Fruit fly (Drosophila melanogaster) whole organism, embryonic: Measurements from ENCODE around the gene lok.

Source experiments
- ATbp ChIP-seq: fragments of 200-800 bp; sonication (Bioruptor generic); optimal IDR thresholded peaks from 2 replicates; lab custom pipeline; 2017; ENCODE audit warnings: missing biosample characterization, mild to moderate bottlenecking, missing genetic modification characterization, missing genetic modification reagents
- Atf-2 ChIP-seq: fragments of 200-800 bp; sonication (Bioruptor generic); optimal IDR thresholded peaks from 2 replicates; lab custom pipeline; 2016; ENCODE audit warnings: missing biosample characterization, missing genetic modification characterization
- CG10462 ChIP-seq: fragments of 200-800 bp; sonication (Bioruptor generic); optimal IDR thresholded peaks from 2 replicates; lab custom pipeline; 2016; ENCODE audit warnings: missing biosample characterization, missing genetic modification characterization
- CG11696 ChIP-seq: fragments of 200-800 bp; sonication (Bioruptor generic); IDR thresholded peaks from 2 replicates; pipeline ENCODE4 v1.3.6; 2022; ENCODE audit warnings: missing biosample characterization, missing genetic modification characterization
- CG1233 ChIP-seq: fragments of 200-800 bp; sonication (Bioruptor generic); optimal IDR thresholded peaks from 4 replicates; lab custom pipeline; 2018; ENCODE audit warnings: missing biosample characterization, mild to moderate bottlenecking, missing genetic modification characterization
- CG12659 ChIP-seq: fragments of 200-800 bp; sonication (Bioruptor generic); optimal IDR thresholded peaks from 3 replicates; lab custom pipeline; 2017; ENCODE audit warnings: mild to moderate bottlenecking, missing biosample characterization, missing genetic modification reagents, missing genetic modification characterization
- CG13894 ChIP-seq: fragments of 200-800 bp; sonication (Bioruptor generic); optimal IDR thresholded peaks from 3 replicates; lab custom pipeline; 2018; ENCODE audit warnings: missing biosample characterization, mild to moderate bottlenecking, missing genetic modification characterization, moderate library complexity
- CG14014 ChIP-seq: fragments of 200-800 bp; sonication (Bioruptor generic); IDR thresholded peaks from 2 replicates; pipeline ENCODE4 v1.3.6; 2022; ENCODE audit warnings: missing biosample characterization, missing genetic modification characterization
- CG14050 ChIP-seq: fragments of 200-800 bp; sonication (Bioruptor generic); IDR thresholded peaks from 3 replicates; pipeline ENCODE4 v1.3.6; 2022; ENCODE audit warnings: missing biosample characterization, missing genetic modification characterization
- CG17912 ChIP-seq: fragments of 200-800 bp; sonication (Bioruptor generic); optimal IDR thresholded peaks from 2 replicates; lab custom pipeline; 2018; ENCODE audit warnings: missing biosample characterization, mild to moderate bottlenecking, missing genetic modification characterization
- CG2129 ChIP-seq: fragments of 200-800 bp; sonication (Bioruptor generic); IDR thresholded peaks from 2 replicates; pipeline ENCODE4 v1.3.6; 2022; ENCODE audit warnings: missing biosample characterization, missing genetic modification characterization; ENCODE audit not compliant: partially characterized antibody
- CG3065 ChIP-seq: fragments of 200-800 bp; sonication (Bioruptor generic); optimal IDR thresholded peaks from 2 replicates; lab custom pipeline; 2016; ENCODE audit warnings: missing biosample characterization, missing genetic modification characterization
- CG31224 ChIP-seq: fragments of 200-800 bp; sonication (Bioruptor generic); IDR thresholded peaks from 2 replicates; pipeline ENCODE4 v1.3.6; 2022; ENCODE audit warnings: missing biosample characterization, missing genetic modification characterization
- CG32772 ChIP-seq: fragments of 200-800 bp; sonication (Bioruptor generic); IDR thresholded peaks from 2 replicates; pipeline ENCODE4 v1.3.6; 2022; ENCODE audit warnings: missing biosample characterization, missing genetic modification characterization
- CG3847 ChIP-seq: fragments of 200-800 bp; sonication (Bioruptor generic); IDR thresholded peaks from 2 replicates; pipeline ENCODE4 v1.3.6; 2022; ENCODE audit warnings: missing biosample characterization, missing genetic modification characterization
- CG6689 ChIP-seq: fragments of 200-800 bp; sonication (Bioruptor generic); IDR thresholded peaks from 2 replicates; pipeline ENCODE4 v1.3.6; 2022; ENCODE audit warnings: missing biosample characterization, missing genetic modification characterization
- CG6854 ChIP-seq: fragments of 200-800 bp; sonication (Bioruptor generic); optimal IDR thresholded peaks from 3 replicates; lab custom pipeline; 2017; ENCODE audit warnings: missing biosample characterization, mild to moderate bottlenecking, missing genetic modification characterization
- CG7745 ChIP-seq: fragments of 200-800 bp; sonication (Bioruptor generic); optimal IDR thresholded peaks from 2 replicates; lab custom pipeline; 2018; ENCODE audit warnings: missing biosample characterization, mild to moderate bottlenecking, missing genetic modification characterization, moderate library complexity
- Dek ChIP-seq: fragments of 200-800 bp; sonication (Bioruptor generic); optimal IDR thresholded peaks from 3 replicates; lab custom pipeline; 2019; ENCODE audit warnings: missing biosample characterization, mild to moderate bottlenecking, missing genetic modification characterization, moderate library complexity
- Dip2 ChIP-seq: fragments of 200-800 bp; sonication (Bioruptor generic); IDR thresholded peaks from 2 replicates; pipeline ENCODE4 v1.3.6; 2022; ENCODE audit warnings: missing biosample characterization, missing genetic modification characterization
- E2f1 ChIP-seq: fragments of 200-800 bp; sonication (Bioruptor generic); IDR thresholded peaks from 2 replicates; pipeline ENCODE4 v1.3.6; 2022; ENCODE audit warnings: missing biosample characterization, missing genetic modification characterization
- E2f2 ChIP-seq: fragments of 200-800 bp; sonication (Bioruptor generic); IDR thresholded peaks from 2 replicates; pipeline ENCODE4 v1.3.6; 2022; ENCODE audit warnings: missing biosample characterization, missing genetic modification characterization
- ERR ChIP-seq: fragments of 200-800 bp; sonication (Bioruptor generic); optimal IDR thresholded peaks from 2 replicates; lab custom pipeline; 2016; ENCODE audit warnings: missing biosample characterization, missing genetic modification characterization
- Fer3 ChIP-seq: fragments of 200-800 bp; sonication (Bioruptor generic); optimal IDR thresholded peaks from 2 replicates; lab custom pipeline; 2018; ENCODE audit warnings: missing biosample characterization, mild to moderate bottlenecking, missing genetic modification characterization, moderate library complexity
- Hr51 ChIP-seq, 2 experiments: fragments of 200-800 bp; sonication (Bioruptor generic); optimal IDR thresholded peaks; 2 replicates in 1 of 2; 3 replicates in 1 of 2; lab custom pipeline; 2016 to 2018; ENCODE audit warnings: missing biosample characterization in 2 of 2, missing genetic modification characterization in 2 of 2, mild to moderate bottlenecking in 1 of 2, moderate library complexity in 1 of 2
- Max ChIP-seq: fragments of 200-800 bp; sonication (Bioruptor generic); optimal IDR thresholded peaks from 2 replicates; lab custom pipeline; 2016; ENCODE audit warnings: missing biosample characterization, mild to moderate bottlenecking, missing genetic modification characterization
- Neu2 ChIP-seq: fragments of 200-800 bp; sonication (Bioruptor generic); optimal IDR thresholded peaks from 3 replicates; lab custom pipeline; 2016; ENCODE audit warnings: missing biosample characterization, missing genetic modification characterization, borderline replicate concordance
- Pdp1 ChIP-seq, 2 experiments: fragments of 200-800 bp; sonication (Bioruptor generic); optimal IDR thresholded peaks; 3 replicates each; lab custom pipeline; 2016; ENCODE audit warnings: missing biosample characterization in 2 of 2, missing genetic modification characterization in 2 of 2, mild to moderate bottlenecking in 1 of 2, moderate library complexity in 1 of 2
- Sry-δ ChIP-seq: fragments of 200-800 bp; sonication (Bioruptor generic); optimal IDR thresholded peaks from 2 replicates; lab custom pipeline; 2016; ENCODE audit warnings: missing biosample characterization, missing genetic modification characterization
- YL-1 ChIP-seq: fragments of 200-800 bp; sonication (Bioruptor generic); optimal IDR thresholded peaks from 3 replicates; lab custom pipeline; 2017; ENCODE audit warnings: missing biosample characterization, mild to moderate bottlenecking, missing genetic modification characterization
- amos ChIP-seq: fragments of 200-800 bp; sonication (Bioruptor generic); IDR thresholded peaks from 2 replicates; pipeline ENCODE4 v1.3.6; 2022; ENCODE audit warnings: missing biosample characterization, missing genetic modification characterization; ENCODE audit not compliant: partially characterized antibody
- crc ChIP-seq: fragments of 200-800 bp; sonication (Bioruptor generic); optimal IDR thresholded peaks from 2 replicates; lab custom pipeline; 2016; ENCODE audit warnings: missing biosample characterization, missing genetic modification characterization
- ftz-f1 ChIP-seq: fragments of 200-800 bp; sonication (Bioruptor generic); optimal IDR thresholded peaks from 2 replicates; lab custom pipeline; 2016; ENCODE audit warnings: missing biosample characterization, missing genetic modification characterization
- gcm2 ChIP-seq: fragments of 200-800 bp; sonication (Bioruptor generic); optimal IDR thresholded peaks from 2 replicates; lab custom pipeline; 2016; ENCODE audit warnings: missing biosample characterization, missing genetic modification characterization
- hkb ChIP-seq, 2 experiments: fragments of 200-800 bp in 1 of 2; fragments of >200 bp in 1 of 2; sonication (Bioruptor generic) in 1 of 2; IDR thresholded peaks in 1 of 2; optimal IDR thresholded peaks in 1 of 2; 2 replicates each; pipeline versions ENCODE4 v1.3.6 to Lab custom; 2017 to 2022; ENCODE audit warnings: missing biosample characterization in 1 of 2, missing genetic modification characterization in 1 of 2
- hth ChIP-seq: fragments of >200 bp; optimal IDR thresholded peaks from 2 replicates; lab custom pipeline; 2017; ENCODE audit warnings: inconsistent platforms
- ind ChIP-seq: fragments of 200-800 bp; sonication (Bioruptor generic); optimal IDR thresholded peaks from 3 replicates; lab custom pipeline; 2016; ENCODE audit warnings: missing biosample characterization, missing genetic modification characterization
- jing ChIP-seq: fragments of 200-800 bp; sonication (Bioruptor generic); optimal IDR thresholded peaks from 2 replicates; lab custom pipeline; 2018; ENCODE audit warnings: missing biosample characterization, mild to moderate bottlenecking, missing genetic modification characterization
- nau ChIP-seq: fragments of 200-800 bp; sonication (Bioruptor generic); optimal IDR thresholded peaks from 3 replicates; lab custom pipeline; 2017; ENCODE audit warnings: missing biosample characterization, mild to moderate bottlenecking, missing genetic modification characterization, missing genetic modification reagents
- org-1 ChIP-seq: fragments of 200-800 bp; sonication (Bioruptor generic); optimal IDR thresholded peaks from 2 replicates; lab custom pipeline; 2017; ENCODE audit warnings: missing biosample characterization, missing genetic modification characterization
- sens ChIP-seq: fragments of 200-800 bp; sonication (Bioruptor generic); peaks from one replicate; lab custom pipeline; 2016; ENCODE audit warnings: missing biosample characterization, missing genetic modification characterization
- sima ChIP-seq: fragments of 200-800 bp; sonication (Bioruptor generic); optimal IDR thresholded peaks from 2 replicates; lab custom pipeline; 2016; ENCODE audit warnings: missing biosample characterization, missing genetic modification characterization
- stc ChIP-seq: fragments of 200-800 bp; sonication (Bioruptor generic); IDR thresholded peaks from 2 replicates; pipeline ENCODE4 v1.3.6; 2022; ENCODE audit warnings: missing biosample characterization, missing genetic modification characterization
- tll ChIP-seq, 2 experiments: fragments of 200-800 bp in 1 of 2; fragments of >200 bp in 1 of 2; sonication (Bioruptor generic) in 1 of 2; optimal IDR thresholded peaks; 2 replicates each; lab custom pipeline; 2017 to 2019; ENCODE audit warnings: missing biosample characterization in 2 of 2, missing genetic modification characterization in 2 of 2, mild to moderate bottlenecking in 1 of 2, moderate library complexity in 1 of 2
- tna ChIP-seq: fragments of 200-800 bp; sonication (Bioruptor generic); IDR thresholded peaks from 2 replicates; pipeline ENCODE4 v1.3.6; 2022; ENCODE audit warnings: missing biosample characterization, missing genetic modification characterization; ENCODE audit not compliant: partially characterized antibody
- wek ChIP-seq: fragments of 200-800 bp; sonication (Bioruptor generic); optimal IDR thresholded peaks from 3 replicates; lab custom pipeline; 2018; ENCODE audit warnings: missing biosample characterization, mild to moderate bottlenecking, missing genetic modification characterization, moderate library complexity
- zen2 ChIP-seq: fragments of 200-800 bp; sonication (Bioruptor generic); IDR thresholded peaks from 3 replicates; pipeline ENCODE4 v1.3.6; 2022; ENCODE audit warnings: missing biosample characterization, missing genetic modification characterization; ENCODE audit not compliant: partially characterized antibody
- zfh2 ChIP-seq: fragments of 200-800 bp; sonication (Bioruptor generic); optimal IDR thresholded peaks from 2 replicates; lab custom pipeline; 2016; ENCODE audit warnings: missing biosample characterization, missing genetic modification characterization

lok gene

dm6 chr2L:20084785-20085555 is 23.7 kb downstream of the lok start, which contains the start of gene fok (continued):
- TF ChIP-seq CG31224 (GFP tag; lab: Robert Waterston, UW) (peak; percentile 84), zfh2 (peak; percentile 94), Sry-δ (GFP tag; lab: Kevin White, UChicago) (peak; percentile 61), ATbp (GFP tag; lab: Kevin White, UChicago) (peak; percentile 97), ftz-f1 (GFP tag; lab: Kevin White, UChicago) (peak; percentile 83), zen2 (GFP tag; lab: Robert Waterston, UW) (0 out of 3 replicates have a peak, but pooled peaks have one; percentile 7), CG17912 (GFP tag; lab: Kevin White, UChicago) (peak; percentile 79), tna (peak; percentile 45; the same call in 1 of the 2 replicates), CG3847 (peak; percentile 95), sima (GFP tag; lab: Kevin White, UChicago) (peak; percentile 73), CG14050 (peak; percentile 94), CG6689 (GFP tag; lab: Robert Waterston, UW) (peak; percentile 96), Dek (tag; lab: Kevin White, UChicago) (peak; percentile 96), hth (lab: Kevin White, UChicago) (no peak), CG13894 (tag; lab: Kevin White, UChicago) (peak; percentile 98), CG14014 (peak; percentile 94), Hr51 (GFP tag; optimal IDR thresholded peaks at IDR 0.05; lab: Kevin White, UChicago) (peak; percentile 94 to 97), hkb (optimal IDR thresholded peaks at IDR 0.05; lab: Kevin White, UChicago) (no peak), hkb (GFP tag; IDR thresholded peaks at IDR 0.05; lab: Robert Waterston, UW) (peak; percentile 98), crc (GFP tag; lab: Kevin White, UChicago) (peak; percentile 92), Pdp1 (GFP tag; optimal IDR thresholded peaks at IDR 0.05; lab: Kevin White, UChicago) (peak; percentile 94), ind (GFP tag; lab: Kevin White, UChicago) (peak; percentile 96), Neu2 (peak; percentile 82), CG32772 (GFP tag; lab: Robert Waterston, UW) (peak; percentile 91), Atf-2 (GFP tag; lab: Kevin White, UChicago) (peak; percentile 92), Fer3 (tag; lab: Kevin White, UChicago) (peak; percentile 96), ERR (GFP tag; lab: Kevin White, UChicago) (peak; percentile 93), CG1233 (GFP tag; lab: Kevin White, UChicago) (peak; percentile 97), CG3065 (GFP tag; lab: Kevin White, UChicago) (peak; percentile 90), Dip2 (no peak), YL-1 (peak; percentile 92), tll (GFP tag; optimal IDR thresholded peaks at IDR 0.05; lab: Kevin White, UChicago) (peak in 1 of 2 experiments; percentile 23), org-1 (GFP tag; lab: Kevin White, UChicago) (peak; percentile 96), gcm2 (GFP tag; lab: Kevin White, UChicago) (peak; percentile 86), wek (GFP tag; lab: Kevin White, UChicago) (peak; percentile 83), CG6854 (GFP tag; lab: Kevin White, UChicago) (peak; percentile 95), CG7745 (peak; percentile 48), CG2129 (GFP tag; lab: Robert Waterston, UW) (no peak), E2f2 (peak; percentile 81), nau (GFP tag; lab: Kevin White, UChicago) (peak; percentile 97), stc (GFP tag; lab: Robert Waterston, UW) (peak; percentile 89), E2f1 (GFP tag; lab: Robert Waterston, UW) (peak; percentile 92), jing (GFP tag; lab: Kevin White, UChicago) (peak; percentile 84), amos (peak; percentile 23; the same call in 1 of the 2 replicates), CG10462 (GFP tag; lab: Kevin White, UChicago) (peak; percentile 81), CG12659 (GFP tag; lab: Kevin White, UChicago) (peak; percentile 98), Max (GFP tag; lab: Kevin White, UChicago) (peak; percentile 96), CG11696 (peak; percentile 100), sens (GFP tag; lab: Kevin White, UChicago) (peak; percentile 99)
